Fruit fly (Drosophila melanogaster) whole organism, embryonic: ENCODE results near the gene CG31910.
A peak's percentile ranks its signal among the peaks of the same experiment; 100 is the strongest.

Experiments used
- Antp ChIP-seq: fragments of 200-800 bp; sonication (Bioruptor generic); optimal IDR thresholded peaks from 3 replicates; lab custom pipeline; 2016; ENCODE audit warnings: missing biosample characterization, missing genetic modification characterization
- CG10979 ChIP-seq: fragments of 200-800 bp; sonication (Bioruptor generic); optimal IDR thresholded peaks from 2 replicates; lab custom pipeline; 2018; ENCODE audit warnings: missing biosample characterization, mild to moderate bottlenecking, missing genetic modification characterization, moderate library complexity
- CG11093 ChIP-seq: fragments of 200-800 bp; sonication (Bioruptor generic); IDR thresholded peaks from 3 replicates; pipeline ENCODE4 v1.3.6; 2022; ENCODE audit warnings: missing biosample characterization, missing genetic modification characterization
- CG12299 ChIP-seq: fragments of 200-800 bp; sonication (Bioruptor generic); optimal IDR thresholded peaks from 2 replicates; lab custom pipeline; 2018; ENCODE audit warnings: missing biosample characterization, mild to moderate bottlenecking, missing genetic modification characterization
- CG12769 ChIP-seq: fragments of 200-800 bp; sonication (Bioruptor generic); optimal IDR thresholded peaks from 2 replicates; lab custom pipeline; 2019; ENCODE audit warnings: missing biosample characterization, mild to moderate bottlenecking, missing genetic modification characterization, moderate library complexity
- CG14965 ChIP-seq: fragments of 200-800 bp; sonication (Bioruptor generic); optimal IDR thresholded peaks from 2 replicates; lab custom pipeline; 2016; ENCODE audit warnings: missing biosample characterization, missing genetic modification characterization, borderline replicate concordance
- CG15011 ChIP-seq: fragments of 200-800 bp; sonication (Bioruptor generic); optimal IDR thresholded peaks from 3 replicates; lab custom pipeline; 2018; ENCODE audit warnings: missing biosample characterization, mild to moderate bottlenecking, missing genetic modification characterization
- CG15269 ChIP-seq: fragments of 200-800 bp; sonication (Bioruptor generic); optimal IDR thresholded peaks from 2 replicates; lab custom pipeline; 2018; ENCODE audit warnings: missing biosample characterization, mild to moderate bottlenecking, missing genetic modification characterization, moderate library complexity
- CG1529 ChIP-seq: fragments of 200-800 bp; sonication (Bioruptor generic); optimal IDR thresholded peaks from 3 replicates; lab custom pipeline; 2018; ENCODE audit warnings: missing biosample characterization, missing genetic modification characterization
- CG16813 ChIP-seq: fragments of 200-800 bp; sonication (Bioruptor generic); IDR thresholded peaks from 3 replicates; pipeline ENCODE4 v1.3.6; 2022; ENCODE audit warnings: missing biosample characterization, missing genetic modification characterization; ENCODE audit not compliant: partially characterized antibody
- CG17186 ChIP-seq: fragments of 200-800 bp; sonication (Bioruptor generic); optimal IDR thresholded peaks from 3 replicates; lab custom pipeline; 2017; ENCODE audit warnings: missing biosample characterization, missing genetic modification reagents, missing genetic modification characterization
- CG17612 ChIP-seq: fragments of 200-800 bp; sonication (Bioruptor generic); IDR thresholded peaks from 2 replicates; pipeline ENCODE4 v1.3.6; 2022; ENCODE audit warnings: missing biosample characterization, missing genetic modification characterization
- CG17802 ChIP-seq: fragments of 200-800 bp; sonication (Bioruptor generic); optimal IDR thresholded peaks from 2 replicates; lab custom pipeline; 2018; ENCODE audit warnings: missing biosample characterization, mild to moderate bottlenecking, missing genetic modification characterization, moderate library complexity
- CG2199 ChIP-seq: fragments of 200-800 bp; sonication (Bioruptor generic); IDR thresholded peaks from 3 replicates; pipeline ENCODE4 v1.3.6; 2022; ENCODE audit warnings: missing biosample characterization, missing genetic modification characterization
- CG4360 ChIP-seq: fragments of 200-800 bp; sonication (Bioruptor generic); IDR thresholded peaks from 2 replicates; pipeline ENCODE4 v1.3.6; 2022; ENCODE audit warnings: missing biosample characterization, missing genetic modification characterization
- CG6272 ChIP-seq: fragments of 200-800 bp; sonication (Bioruptor generic); IDR thresholded peaks from 2 replicates; pipeline ENCODE4 v1.3.6; 2022; ENCODE audit warnings: missing biosample characterization, missing genetic modification characterization
- CG8388 ChIP-seq: fragments of 200-800 bp; sonication (Bioruptor generic); optimal IDR thresholded peaks from 2 replicates; lab custom pipeline; 2019; ENCODE audit warnings: missing biosample characterization, mild to moderate bottlenecking, missing genetic modification characterization, moderate library complexity
- CTCF ChIP-seq: fragments of 200-800 bp; sonication (Bioruptor generic); optimal IDR thresholded peaks from 2 replicates; lab custom pipeline; 2017; ENCODE audit warnings: missing biosample characterization, mild to moderate bottlenecking, missing genetic modification characterization, moderate library complexity
- Dek ChIP-seq: fragments of 200-800 bp; sonication (Bioruptor generic); optimal IDR thresholded peaks from 3 replicates; lab custom pipeline; 2019; ENCODE audit warnings: missing biosample characterization, mild to moderate bottlenecking, missing genetic modification characterization, moderate library complexity
- Doc2 ChIP-seq: fragments of 200-800 bp; sonication (Bioruptor generic); IDR thresholded peaks from 2 replicates; pipeline ENCODE4 v1.3.6; 2022; ENCODE audit warnings: missing biosample characterization, missing genetic modification characterization
- ERR ChIP-seq: fragments of 200-800 bp; sonication (Bioruptor generic); optimal IDR thresholded peaks from 2 replicates; lab custom pipeline; 2016; ENCODE audit warnings: missing biosample characterization, missing genetic modification characterization
- Ets97D ChIP-seq: fragments of 200-800 bp; sonication (Bioruptor generic); optimal IDR thresholded peaks from 3 replicates; lab custom pipeline; 2016; ENCODE audit warnings: missing biosample characterization, missing genetic modification characterization
- Gug ChIP-seq: fragments of 200-800 bp; sonication (Bioruptor generic); IDR thresholded peaks from 4 replicates; pipeline ENCODE4 v1.3.6; 2022; ENCODE audit warnings: missing biosample characterization, missing genetic modification characterization
- HLHmδ ChIP-seq: fragments of 200-800 bp; sonication (Bioruptor generic); optimal IDR thresholded peaks from 2 replicates; lab custom pipeline; 2018; ENCODE audit warnings: missing biosample characterization, mild to moderate bottlenecking, missing genetic modification characterization, moderate library complexity
- Hand ChIP-seq: fragments of 200-800 bp; sonication (Bioruptor generic); optimal IDR thresholded peaks from 2 replicates; lab custom pipeline; 2017; ENCODE audit warnings: mild to moderate bottlenecking, missing biosample characterization, missing genetic modification reagents, missing genetic modification characterization
- HmgZ ChIP-seq: fragments of 200-800 bp; sonication (Bioruptor generic); optimal IDR thresholded peaks from 2 replicates; lab custom pipeline; 2018; ENCODE audit warnings: missing biosample characterization, mild to moderate bottlenecking, missing genetic modification characterization
- Hr51 ChIP-seq, 2 experiments: fragments of 200-800 bp; sonication (Bioruptor generic); optimal IDR thresholded peaks; 2 replicates in 1 of 2; 3 replicates in 1 of 2; lab custom pipeline; 2016 to 2018; ENCODE audit warnings: missing biosample characterization in 2 of 2, missing genetic modification characterization in 2 of 2, mild to moderate bottlenecking in 1 of 2, moderate library complexity in 1 of 2
- Hr78 ChIP-seq, 2 experiments: fragments of 200-800 bp in 1 of 2; fragments of >200 bp in 1 of 2; sonication (Bioruptor generic) in 1 of 2; optimal IDR thresholded peaks; 2 replicates each; lab custom pipeline; 2017 to 2019; ENCODE audit warnings: missing biosample characterization in 2 of 2, missing genetic modification characterization in 2 of 2, mild to moderate bottlenecking in 1 of 2, moderate library complexity in 1 of 2
- Jarid2 ChIP-seq: fragments of 200-800 bp; sonication (Bioruptor generic); optimal IDR thresholded peaks from 3 replicates; lab custom pipeline; 2017; ENCODE audit warnings: mild to moderate bottlenecking, missing biosample characterization, missing genetic modification reagents, missing genetic modification characterization
- Mes4 ChIP-seq: fragments of 200-800 bp; sonication (Bioruptor generic); optimal IDR thresholded peaks from 2 replicates; lab custom pipeline; 2016; ENCODE audit warnings: missing biosample characterization, missing genetic modification characterization
- Sry-β ChIP-seq: fragments of 200-800 bp; sonication (Bioruptor generic); optimal IDR thresholded peaks from 2 replicates; lab custom pipeline; 2018; ENCODE audit warnings: missing biosample characterization, mild to moderate bottlenecking, missing genetic modification characterization, moderate library complexity
- Taf1 ChIP-seq: fragments of 200-800 bp; sonication (Bioruptor generic); IDR thresholded peaks from 2 replicates; pipeline ENCODE4 v1.3.6; 2022; ENCODE audit warnings: missing biosample characterization, missing genetic modification characterization
- ac ChIP-seq: fragments of 200-800 bp; sonication (Bioruptor generic); optimal IDR thresholded peaks from 3 replicates; lab custom pipeline; 2017; ENCODE audit warnings: missing biosample characterization, mild to moderate bottlenecking, missing genetic modification characterization
- ap ChIP-seq: fragments of 200-800 bp; sonication (Bioruptor generic); IDR thresholded peaks from 2 replicates; pipeline ENCODE4 v1.3.6; 2022; ENCODE audit warnings: missing biosample characterization, missing genetic modification characterization
- ase ChIP-seq: fragments of 200-800 bp; sonication (Bioruptor generic); IDR thresholded peaks from 3 replicates; pipeline ENCODE4 v1.3.6; 2022; ENCODE audit warnings: missing biosample characterization, missing genetic modification characterization
- ci ChIP-seq: fragments of 200-800 bp; sonication (Bioruptor generic); IDR thresholded peaks from 3 replicates; pipeline ENCODE4 v1.3.6; 2022; ENCODE audit warnings: missing biosample characterization, missing genetic modification characterization
- ftz-f1 ChIP-seq: fragments of 200-800 bp; sonication (Bioruptor generic); optimal IDR thresholded peaks from 2 replicates; lab custom pipeline; 2016; ENCODE audit warnings: missing biosample characterization, missing genetic modification characterization
- hbn ChIP-seq: fragments of 200-800 bp; sonication (Bioruptor generic); IDR thresholded peaks from 2 replicates; pipeline ENCODE4 v1.3.6; 2022; ENCODE audit warnings: missing biosample characterization, missing genetic modification characterization; ENCODE audit not compliant: partially characterized antibody
- ind ChIP-seq: fragments of 200-800 bp; sonication (Bioruptor generic); optimal IDR thresholded peaks from 3 replicates; lab custom pipeline; 2016; ENCODE audit warnings: missing biosample characterization, missing genetic modification characterization
- kah ChIP-seq: fragments of 200-800 bp; sonication (Bioruptor generic); optimal IDR thresholded peaks from 2 replicates; lab custom pipeline; 2018; ENCODE audit warnings: missing biosample characterization, mild to moderate bottlenecking, missing genetic modification characterization
- ken ChIP-seq: fragments of 200-800 bp; sonication (Bioruptor generic); IDR thresholded peaks from 3 replicates; pipeline ENCODE4 v1.3.6; 2022; ENCODE audit warnings: missing biosample characterization, missing genetic modification characterization
- knrl ChIP-seq: fragments of 200-800 bp; sonication (Bioruptor generic); IDR thresholded peaks from 3 replicates; pipeline ENCODE4 v1.3.6; 2022; ENCODE audit warnings: missing biosample characterization, missing genetic modification characterization; ENCODE audit not compliant: partially characterized antibody
- lola ChIP-seq, 3 experiments: fragments of >200 bp in 2 of 3; fragments of 200-800 bp in 1 of 3; sonication (Bioruptor generic) in 1 of 3; optimal IDR thresholded peaks; 2 replicates each; lab custom pipeline; 2017 to 2019; ENCODE audit warnings: missing biosample characterization in 3 of 3, missing genetic modification characterization in 3 of 3, mild to moderate bottlenecking in 1 of 3, moderate library complexity in 1 of 3
- luna ChIP-seq: fragments of 200-800 bp; sonication (Bioruptor generic); optimal IDR thresholded peaks from 2 replicates; lab custom pipeline; 2016; ENCODE audit warnings: missing biosample characterization, missing genetic modification characterization
- mld ChIP-seq: fragments of 200-800 bp; sonication (Bioruptor generic); IDR thresholded peaks from 3 replicates; pipeline ENCODE4 v1.3.6; 2022; ENCODE audit warnings: missing biosample characterization, missing genetic modification characterization; ENCODE audit not compliant: partially characterized antibody
- nmo ChIP-seq: fragments of 200-800 bp; sonication (Bioruptor generic); optimal IDR thresholded peaks from 2 replicates; lab custom pipeline; 2018; ENCODE audit warnings: missing biosample characterization, mild to moderate bottlenecking, missing genetic modification characterization, moderate library complexity
- otp ChIP-seq: fragments of 200-800 bp; sonication (Bioruptor generic); IDR thresholded peaks from 3 replicates; pipeline ENCODE4, ENCODE4 v1.3.6; 2022; ENCODE audit warnings: missing biosample characterization, missing genetic modification characterization
- pnt ChIP-seq: fragments of 200-800 bp; sonication (Bioruptor generic); optimal IDR thresholded peaks from 3 replicates; lab custom pipeline; 2016; ENCODE audit warnings: missing biosample characterization, missing genetic modification characterization
- shn ChIP-seq: fragments of 200-800 bp; sonication (Bioruptor generic); optimal IDR thresholded peaks from 3 replicates; lab custom pipeline; 2016; ENCODE audit warnings: missing biosample characterization, missing genetic modification characterization
- so ChIP-seq: fragments of 200-800 bp; sonication (Bioruptor generic); IDR thresholded peaks from 3 replicates; pipeline ENCODE4 v1.3.6; 2022; ENCODE audit warnings: missing biosample characterization, missing genetic modification characterization
- trh ChIP-seq: fragments of 200-800 bp; sonication (Bioruptor generic); optimal IDR thresholded peaks from 2 replicates; lab custom pipeline; 2016; ENCODE audit warnings: missing biosample characterization, missing genetic modification characterization
- unc-4 ChIP-seq: fragments of 200-800 bp; sonication (Bioruptor generic); IDR thresholded peaks from 2 replicates; pipeline ENCODE4 v1.3.6; 2022; ENCODE audit warnings: missing biosample characterization, missing genetic modification characterization; ENCODE audit not compliant: partially characterized antibody
- vfl ChIP-seq: fragments of 200-800 bp; sonication (Bioruptor generic); optimal IDR thresholded peaks from 2 replicates; lab custom pipeline; 2016; ENCODE audit warnings: missing biosample characterization, missing genetic modification characterization

The CG31910 gene

DNA sequence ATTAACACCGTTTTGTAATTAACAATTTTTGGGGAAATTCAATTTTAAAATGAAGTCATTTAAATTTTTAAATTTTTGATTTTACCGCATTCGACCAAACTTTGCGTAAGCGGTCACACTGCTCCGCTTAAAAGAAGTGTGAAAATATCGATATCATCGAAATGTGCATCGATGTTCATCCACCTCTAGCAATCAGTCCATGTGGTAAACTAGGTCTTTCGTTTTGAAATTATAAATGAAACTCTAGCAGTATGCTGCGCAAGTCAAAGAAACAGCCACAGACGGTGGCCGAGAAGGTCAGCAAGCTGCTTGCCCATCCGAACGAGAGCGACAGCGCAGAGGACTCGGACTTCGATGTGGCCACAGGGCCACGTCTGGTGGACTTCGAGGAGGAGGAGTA, 28.0 kb downstream of the CG31910 start, which contains the start of gene Aatf (continued):
- TF ChIP-seq CG15011, result no peak
- peak; percentile 85 for TF ChIP-seq hbn (GFP tag; lab: Robert Waterston, UW)
- peak; percentile 13 for TF ChIP-seq Antp (GFP tag; lab: Kevin White, UChicago)
- TF ChIP-seq CG6272 (GFP tag; lab: Robert Waterston, UW), result no peak
- no peak for TF ChIP-seq Jarid2 (GFP tag; lab: Kevin White, UChicago)
- no peak for TF ChIP-seq Hr51 (GFP tag; optimal IDR thresholded peaks at IDR 0.05; lab: Kevin White, UChicago)
- no peak for TF ChIP-seq pnt
- peak; percentile 89 for TF ChIP-seq unc-4
- no peak for TF ChIP-seq CG15269
- no peak for TF ChIP-seq Taf1
- no peak for TF ChIP-seq luna
- TF ChIP-seq CG12299 (tag; lab: Kevin White, UChicago), result no peak
- no peak for TF ChIP-seq CG11093 (GFP tag; lab: Robert Waterston, UW)
- peak; percentile 72 for TF ChIP-seq CG17186 (GFP tag; lab: Kevin White, UChicago)
- TF ChIP-seq ind (GFP tag; lab: Kevin White, UChicago), result no peak
- TF ChIP-seq HmgZ, result peak; percentile 32
- TF ChIP-seq CG2199 (GFP tag; lab: Robert Waterston, UW), result no peak
- TF ChIP-seq ftz-f1, result no peak
- TF ChIP-seq ERR (GFP tag; lab: Kevin White, UChicago), result no peak
- TF ChIP-seq CG8388 (GFP tag; lab: Kevin White, UChicago), result no peak
- TF ChIP-seq lola (GFP tag; optimal IDR thresholded peaks at IDR 0.05; lab: Kevin White, UChicago), result no peak
- no peak for TF ChIP-seq CG4360 (GFP tag; lab: Robert Waterston, UW)
- TF ChIP-seq nmo (GFP tag; lab: Kevin White, UChicago), result peak; percentile 42
- no peak for TF ChIP-seq Dek (tag; lab: Kevin White, UChicago)
- TF ChIP-seq ase (GFP tag; lab: Robert Waterston, UW), result no peak
- no peak for TF ChIP-seq trh
- TF ChIP-seq CG1529, result no peak
- TF ChIP-seq Ets97D, result peak; percentile 8
- TF ChIP-seq CG16813 (GFP tag; lab: Robert Waterston, UW), result peak; percentile 79
- TF ChIP-seq CG14965, result no peak
- no peak for TF ChIP-seq shn (GFP tag; lab: Kevin White, UChicago)
- TF ChIP-seq so (GFP tag; lab: Robert Waterston, UW), result no peak

DNA sequence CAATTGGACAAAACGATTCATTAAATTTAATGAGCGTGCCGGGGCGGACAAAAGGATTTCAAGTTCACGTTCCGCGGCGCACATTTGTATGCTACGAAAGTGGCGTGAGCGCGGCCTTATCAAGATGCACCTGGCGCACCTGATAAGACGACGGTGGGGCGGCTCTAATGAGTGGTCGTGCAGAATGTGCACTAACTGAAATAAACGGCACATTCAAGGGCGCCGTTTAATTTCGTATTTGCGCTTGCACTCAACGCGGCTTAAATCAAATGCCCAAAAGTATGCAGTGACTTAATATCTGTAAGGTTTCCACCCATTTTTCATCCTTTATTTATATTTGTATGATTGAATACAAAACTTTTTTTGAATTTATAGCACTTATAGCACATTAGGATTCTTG, 28.5 kb downstream of the CG31910 start:
- peak; percentile 64; the same call in 1 of the 2 replicates for TF ChIP-seq CG17612 (GFP tag; lab: Robert Waterston, UW)
- TF ChIP-seq vfl (GFP tag; lab: Kevin White, UChicago), result no peak
- no peak for TF ChIP-seq CG12769
- no peak for TF ChIP-seq ap (GFP tag; lab: Robert Waterston, UW)
- TF ChIP-seq CG10979, result no peak
- peak; percentile 24 for TF ChIP-seq ftz-f1
- no peak for TF ChIP-seq Hr78 (GFP tag; optimal IDR thresholded peaks at IDR 0.05; lab: Kevin White, UChicago)
- no peak for TF ChIP-seq Mes4 (GFP tag; lab: Kevin White, UChicago)
- no peak for TF ChIP-seq Doc2 (GFP tag; lab: Robert Waterston, UW)
- peak; percentile 31; the same call in 1 of the 3 replicates for TF ChIP-seq ci (GFP tag; lab: Robert Waterston, UW)
- TF ChIP-seq otp, result no peak
- no peak for TF ChIP-seq Sry-β (GFP tag; lab: Kevin White, UChicago)
- no peak for TF ChIP-seq Hand (GFP tag; lab: Kevin White, UChicago)
- TF ChIP-seq knrl (GFP tag; lab: Robert Waterston, UW), result no peak
- no peak for TF ChIP-seq ken (GFP tag; lab: Robert Waterston, UW)
- no peak for TF ChIP-seq HLHmδ (GFP tag; lab: Kevin White, UChicago)
- peak; percentile 29 for TF ChIP-seq CG17802
- peak; percentile 6 for TF ChIP-seq CTCF
- TF ChIP-seq kah (GFP tag; lab: Kevin White, UChicago), result no peak
- no peak for TF ChIP-seq ac (GFP tag; lab: Kevin White, UChicago)
- TF ChIP-seq Gug (GFP tag; lab: Robert Waterston, UW), result no peak
- TF ChIP-seq mld (GFP tag; lab: Robert Waterston, UW), result 0 out of 3 replicates have a peak, but pooled peaks have one; percentile 22
